Worm (Caenorhabditis elegans): ENCODE measurements around the gene F59G1.8.
"Not testable (repeated sequence)": the region's sequence is repeated elsewhere in the genome, so short reads cannot be mapped to it uniquely, and the experiment has no call there.

F59G1.8 gene

DNA sequence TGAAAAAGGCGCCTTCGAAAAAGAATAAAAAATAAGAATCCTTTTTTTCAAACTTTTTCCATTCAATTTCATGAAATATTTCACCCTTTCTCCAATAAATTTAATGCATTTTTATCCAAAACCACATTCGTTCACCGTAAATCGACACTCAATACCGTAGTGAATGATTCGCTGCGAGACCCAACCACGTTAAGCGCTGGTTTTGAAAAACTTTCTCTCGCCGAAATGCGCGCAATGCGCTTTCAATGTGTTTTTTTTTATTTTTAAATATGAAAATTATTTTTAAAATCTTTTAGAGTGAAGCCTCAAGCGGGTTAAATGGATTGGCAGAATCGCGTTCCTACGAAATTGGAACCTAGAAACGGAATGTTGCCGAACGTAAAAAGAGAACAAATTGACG lies at the start of gene F59G1.8:
Gene F59G1.8 (plus strand): TSS at position 293 of the 400 bp plus-strand sequence.
- TF ChIP-seq unc-62 (GFP tag; optimal IDR thresholded peaks at IDR 0.05), result no peak

DNA sequence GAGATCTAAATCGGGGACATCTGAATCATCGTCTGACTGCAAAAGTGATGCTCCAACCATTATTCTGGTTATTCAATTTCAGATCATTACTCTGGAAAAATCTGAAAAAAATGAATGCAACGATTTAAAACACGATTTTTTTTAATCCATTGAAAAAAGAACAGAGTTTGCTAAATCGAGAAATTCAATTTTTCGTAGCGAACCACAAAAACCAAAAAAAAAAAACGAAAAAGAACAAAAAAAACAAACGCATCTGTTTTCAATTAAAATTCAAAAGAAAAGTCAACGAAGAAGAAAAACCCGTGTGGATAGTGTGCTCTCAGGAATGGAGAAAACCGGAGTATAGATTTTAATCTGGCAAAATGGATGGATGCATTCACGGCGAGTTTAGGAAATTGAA lies 48.0 kb upstream of the F59G1.8 start, which contains the start of gene F55C12.4:
Gene F55C12.4 (minus strand): TSS at position 101 of the 400 bp plus-strand sequence.
- no peak for TF ChIP-seq unc-62 (GFP tag; optimal IDR thresholded peaks at IDR 0.05)

DNA sequence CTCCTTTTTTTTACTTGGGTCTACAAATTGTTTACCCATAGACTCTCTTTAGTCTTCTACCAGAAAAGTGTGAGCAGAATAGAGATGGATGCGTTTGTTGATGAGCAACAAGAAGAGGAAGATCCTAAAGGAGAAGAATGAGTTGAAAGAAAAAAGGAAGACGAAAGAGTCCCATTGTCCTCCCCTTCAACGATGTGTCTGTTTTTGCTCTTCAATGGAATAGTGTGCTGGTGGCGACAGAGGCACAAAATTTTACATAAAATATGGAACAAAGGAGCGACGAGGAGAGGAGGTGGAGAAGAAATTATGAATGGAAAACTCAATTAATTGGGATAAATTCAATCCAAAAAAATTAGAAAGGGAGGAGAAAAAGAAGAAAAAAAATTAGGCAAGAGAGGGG lies 45.7 kb upstream of the F59G1.8 start:
- TF ChIP-seq unc-62 (GFP tag; optimal IDR thresholded peaks at IDR 0.05), result no peak

DNA sequence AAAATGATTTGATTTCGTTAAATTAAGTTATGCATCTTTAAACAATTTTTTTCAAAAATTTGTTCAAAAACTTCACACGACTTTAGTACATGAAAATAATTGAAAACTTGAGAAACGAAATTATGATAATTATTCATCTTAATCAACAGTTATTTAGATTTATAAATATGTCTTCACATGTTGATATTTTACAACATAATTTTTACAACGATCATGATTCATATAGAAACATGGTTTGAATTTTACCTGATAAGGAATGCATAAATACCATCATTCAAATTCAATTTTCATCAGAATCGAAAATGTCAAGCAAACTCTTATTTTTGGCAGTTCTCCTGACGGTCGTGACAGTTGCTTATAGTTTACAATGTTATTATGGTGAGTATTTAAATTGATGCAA lies 42.5 kb upstream of the F59G1.8 start, which contains the start of gene tag-234:
Gene tag-234 (plus strand): TSS at position 301 of the 400 bp plus-strand sequence.
- TF ChIP-seq unc-62 (GFP tag; optimal IDR thresholded peaks at IDR 0.05), result no peak

DNA sequence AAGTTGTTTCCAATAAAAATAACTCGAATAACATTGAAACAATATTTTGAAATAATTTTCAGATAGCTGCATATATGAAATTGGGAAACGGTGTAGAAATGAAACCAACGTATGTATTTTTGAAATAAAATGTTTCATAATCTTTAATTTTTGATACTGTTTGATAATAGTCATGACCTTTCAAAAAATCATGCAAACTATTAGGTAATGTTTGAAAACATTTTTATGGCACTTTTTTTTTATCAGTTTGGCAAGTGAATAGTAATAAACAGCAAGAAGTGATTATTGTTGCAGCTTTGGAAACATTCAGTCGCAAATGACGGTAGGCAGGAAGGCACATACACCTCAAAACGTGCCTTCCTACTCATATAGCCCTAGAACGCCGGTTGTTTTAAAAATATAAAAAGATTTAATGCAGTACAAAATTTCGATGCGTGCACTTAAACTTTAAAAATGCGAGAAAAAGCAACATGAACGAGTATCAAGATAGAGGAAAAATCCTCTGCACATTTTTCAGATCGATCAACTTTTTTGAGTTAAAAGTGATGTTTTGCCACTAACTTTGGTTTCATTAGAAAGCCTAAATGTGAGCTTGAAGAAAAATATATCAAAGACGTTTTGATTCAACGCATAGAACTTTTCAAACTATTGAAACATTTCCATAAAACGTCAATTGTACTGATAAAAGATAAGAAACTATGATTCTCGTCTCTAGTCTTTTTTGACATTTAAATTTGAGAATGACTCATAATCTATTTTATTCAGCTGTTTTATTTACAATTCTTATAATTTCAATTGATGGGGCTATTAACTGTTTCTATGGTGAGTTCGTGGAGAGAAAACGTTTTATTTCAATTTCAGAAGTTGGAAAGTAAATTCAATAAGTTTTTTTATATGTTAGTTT lies 40.7 kb upstream of the F59G1.8 start, which contains the start of gene F55C12.19:
Gene F55C12.19 (plus strand): TSS at position 735 of the 904 bp plus-strand sequence.
- no peak for TF ChIP-seq unc-62 (GFP tag; optimal IDR thresholded peaks at IDR 0.05)

DNA sequence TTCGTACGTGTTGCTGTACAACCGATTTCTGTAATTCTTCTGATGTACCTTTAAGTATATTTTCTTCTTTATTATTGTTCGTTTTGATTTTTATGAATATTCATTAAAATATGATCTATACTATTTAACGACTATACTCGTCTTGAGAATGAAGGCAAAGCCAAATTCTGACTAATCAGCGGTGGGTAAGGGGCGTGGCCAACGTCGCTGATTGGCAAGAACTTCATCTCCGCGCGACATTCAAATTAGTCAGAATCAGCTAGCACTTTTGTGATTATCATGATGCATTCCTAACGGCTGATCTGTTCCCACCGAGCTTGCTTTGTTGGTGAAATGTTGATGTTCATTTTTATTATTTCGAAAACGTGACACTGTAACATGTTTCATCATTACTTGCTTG lies 39.4 kb upstream of the F59G1.8 start:
- no peak for TF ChIP-seq unc-62 (GFP tag; optimal IDR thresholded peaks at IDR 0.05)

DNA sequence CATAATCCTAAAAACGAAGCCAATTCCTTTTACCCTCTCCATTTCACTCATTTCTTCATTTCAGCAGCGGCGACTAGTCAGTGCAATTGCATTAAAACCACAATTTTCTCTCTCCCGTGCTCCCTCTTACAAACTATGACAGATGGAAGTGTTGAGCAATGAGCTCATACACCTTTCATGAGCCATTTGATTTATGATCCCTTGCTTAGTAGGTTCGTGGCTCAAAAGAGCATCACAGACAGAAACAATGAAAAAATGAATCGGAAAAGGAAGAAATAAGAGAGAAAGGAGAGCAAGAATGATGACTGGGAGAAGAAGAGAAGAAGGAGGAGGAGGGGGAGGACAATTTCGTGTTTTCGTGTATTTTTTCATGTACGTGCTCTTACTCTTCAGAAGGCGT lies 34.9 kb upstream of the F59G1.8 start:
- no peak for TF ChIP-seq unc-62 (GFP tag; optimal IDR thresholded peaks at IDR 0.05)

DNA sequence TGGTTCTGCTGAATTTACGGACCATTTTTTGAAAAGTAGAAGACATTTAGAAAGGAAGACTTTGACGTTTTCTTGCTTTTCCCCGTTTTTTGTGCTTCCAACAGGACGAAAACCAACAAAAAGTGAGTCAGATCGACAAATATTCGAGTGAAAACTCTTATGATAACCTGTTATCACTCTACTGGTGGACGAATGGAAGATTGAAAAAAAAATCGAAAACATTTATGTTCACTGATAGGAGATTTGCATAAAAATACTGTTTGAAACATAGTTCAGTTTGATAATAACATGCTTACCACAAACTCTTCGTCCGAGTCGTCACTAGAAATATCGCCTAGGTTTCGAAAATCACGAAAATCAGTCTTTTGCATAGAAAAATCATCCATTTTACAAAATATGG lies 34.0 kb upstream of the F59G1.8 start:
- TF ChIP-seq unc-62 (GFP tag; optimal IDR thresholded peaks at IDR 0.05), result no peak

DNA sequence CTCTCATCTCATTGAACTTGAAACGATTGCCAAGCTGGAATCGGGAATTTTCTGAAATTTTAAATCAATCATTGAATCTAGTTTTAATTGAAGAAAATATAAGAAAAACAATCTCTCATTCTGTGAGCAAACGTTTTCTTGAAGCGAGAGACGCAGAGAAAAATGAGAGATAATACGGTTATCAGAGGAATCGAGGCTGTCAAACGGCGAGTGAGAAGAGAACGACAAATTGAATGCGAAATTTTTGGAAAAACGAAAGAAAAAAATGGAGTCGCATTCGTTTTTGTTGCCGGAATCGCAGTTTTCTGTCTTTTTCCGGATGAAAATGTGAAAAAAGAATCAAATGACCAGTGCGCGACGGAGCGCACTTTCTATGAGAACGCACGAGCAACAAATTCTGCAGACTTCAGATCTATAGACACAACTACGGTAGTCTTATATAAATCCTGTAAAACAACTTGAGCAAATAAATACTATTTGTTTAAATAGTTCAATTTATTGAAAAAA lies 32.7 kb upstream of the F59G1.8 start, which contains the start of gene tex-2:
Gene tex-2 (minus strand): TSS at position 51 of the 507 bp plus-strand sequence.
- no peak for TF ChIP-seq unc-62 (GFP tag; optimal IDR thresholded peaks at IDR 0.05)

DNA sequence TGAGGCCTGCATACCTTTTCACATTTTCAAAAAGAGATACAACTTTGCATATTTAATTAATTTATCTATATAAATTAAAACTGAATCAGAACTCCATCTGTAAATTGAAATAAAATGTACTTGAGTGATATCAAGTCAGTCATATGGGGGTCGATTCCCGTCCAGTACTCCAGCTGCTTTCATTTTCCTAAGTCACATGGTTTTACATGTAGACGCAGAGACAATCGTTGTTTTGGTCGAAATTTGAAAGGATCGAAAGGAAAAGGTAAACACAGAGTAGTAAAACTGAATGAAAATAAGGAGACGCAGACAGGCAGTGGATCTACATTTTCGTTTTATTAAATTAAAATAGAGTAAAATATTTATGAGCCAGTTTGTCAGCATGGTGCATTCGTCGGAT lies 32.2 kb upstream of the F59G1.8 start:
- TF ChIP-seq unc-62 (GFP tag; optimal IDR thresholded peaks at IDR 0.05), result no peak

DNA sequence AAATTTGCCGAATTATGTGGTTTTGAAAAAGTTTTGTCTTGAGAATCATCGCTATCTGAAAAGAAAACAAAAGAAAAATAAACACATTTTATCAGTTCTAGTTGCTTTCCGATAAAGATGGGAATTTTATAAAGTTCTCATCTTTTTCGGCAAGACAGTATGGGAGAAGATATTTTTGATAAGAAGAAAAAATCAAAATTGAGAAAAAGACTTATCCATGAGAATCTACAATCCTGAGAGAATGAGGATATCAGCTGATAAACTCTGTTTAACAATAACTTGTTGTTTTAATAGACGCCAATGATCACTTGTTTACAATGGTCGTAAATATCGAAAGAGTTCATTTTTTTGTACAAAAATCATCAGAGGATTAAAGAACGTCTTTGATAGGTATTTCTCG lies 30.3 kb upstream of the F59G1.8 start, which contains the start of gene F55C12.6:
Gene F55C12.6 (minus strand): TSS at position 101 of the 400 bp plus-strand sequence.
- TF ChIP-seq unc-62 (GFP tag; optimal IDR thresholded peaks at IDR 0.05), result no peak

DNA sequence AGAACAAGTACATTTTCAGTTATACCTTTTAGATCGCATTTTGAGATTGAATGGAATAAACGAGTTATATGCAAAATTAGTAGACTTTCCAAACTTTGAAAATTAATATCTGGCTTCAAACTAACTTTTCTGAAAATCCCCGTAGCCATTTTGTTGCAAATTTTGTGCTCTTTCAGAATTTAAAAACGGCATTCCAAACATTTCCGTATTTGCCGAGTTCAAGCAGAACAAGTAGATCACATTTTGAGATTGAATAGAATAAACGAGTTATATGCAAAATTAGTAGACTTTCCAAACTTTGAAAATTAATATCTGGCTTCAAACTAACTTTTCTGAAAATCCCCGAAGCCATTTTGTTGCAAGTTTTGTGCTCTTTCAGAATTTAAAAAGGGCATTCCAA lies 29.9 kb upstream of the F59G1.8 start, which contains the start of gene F55C12.2:
Gene F55C12.2 (plus strand): TSS at position 301 of the 400 bp plus-strand sequence.
- not testable (repeated sequence) for TF ChIP-seq unc-62 (GFP tag; optimal IDR thresholded peaks at IDR 0.05)

DNA sequence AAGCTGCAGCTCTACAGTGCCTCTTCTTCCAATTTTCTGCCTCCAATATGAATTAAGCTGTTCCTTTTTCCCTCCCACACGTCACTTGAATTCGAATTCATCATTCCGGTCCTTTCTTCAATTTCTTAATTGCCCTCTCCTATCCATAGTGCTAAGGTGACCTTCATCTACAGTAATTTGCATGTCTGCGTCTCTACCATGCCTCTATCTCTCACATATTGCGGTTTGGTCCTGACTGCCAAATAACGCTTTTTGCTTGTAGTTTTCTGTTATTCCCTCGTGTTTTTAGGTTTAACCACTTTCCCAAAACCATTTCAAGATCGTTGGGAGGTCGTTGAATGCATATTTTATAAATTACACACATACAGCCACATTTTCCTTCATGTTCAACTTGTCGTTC lies 25.7 kb upstream of the F59G1.8 start:
- TF ChIP-seq unc-62 (GFP tag; optimal IDR thresholded peaks at IDR 0.05), result no peak

DNA sequence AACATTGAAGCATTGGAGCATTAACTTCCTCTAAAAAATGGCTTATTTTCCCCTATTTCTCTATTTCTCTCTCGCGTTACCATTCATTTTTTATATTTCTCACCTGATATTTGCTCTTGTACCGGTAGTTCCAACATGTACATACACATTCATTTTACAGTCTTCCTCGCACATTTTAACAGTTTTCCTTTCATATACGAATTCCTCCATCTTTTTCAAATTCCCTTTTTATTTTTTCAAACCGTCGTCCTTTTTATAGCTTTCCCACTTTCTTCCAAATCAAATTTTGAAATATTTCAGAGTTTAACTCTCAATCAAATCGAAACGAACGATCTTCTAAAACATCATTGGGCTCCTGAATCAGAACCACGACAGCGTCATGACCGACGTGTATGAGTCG lies 22.1 kb upstream of the F59G1.8 start, which contains the start of gene rfip-1:
Gene rfip-1 (plus strand): TSS at position 301 of the 400 bp plus-strand sequence.
- TF ChIP-seq unc-62 (GFP tag; optimal IDR thresholded peaks at IDR 0.05), result no peak

DNA sequence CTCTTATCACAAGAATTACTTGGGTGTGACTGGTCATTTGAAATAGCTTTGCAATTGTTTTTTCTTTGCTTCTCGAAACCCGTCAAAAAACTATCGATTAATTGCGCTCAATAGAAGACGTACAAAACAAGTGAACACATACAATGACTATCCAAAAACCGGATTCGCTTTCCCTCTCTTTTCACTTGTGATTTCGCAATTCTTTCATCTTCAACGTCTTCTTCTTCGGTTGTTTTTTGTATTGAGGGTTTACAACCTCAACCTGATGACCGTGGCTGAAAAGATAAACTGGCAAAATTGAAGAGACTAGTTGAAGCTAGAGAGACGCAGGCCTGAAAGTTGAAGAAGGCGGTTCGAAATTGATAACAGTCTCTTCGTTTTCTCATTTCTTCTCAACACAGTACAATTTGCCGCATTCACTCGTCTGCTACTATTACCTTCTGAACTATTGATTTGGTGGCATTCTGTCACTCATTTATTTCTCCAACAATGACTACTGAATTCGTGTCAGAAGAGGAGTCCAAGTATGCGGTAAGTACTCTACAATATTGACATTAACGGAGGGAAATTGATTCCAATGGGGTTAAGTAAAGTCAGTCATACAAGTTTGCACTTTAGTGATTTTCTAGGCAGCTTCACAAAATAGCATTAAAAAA lies 20.3 kb upstream of the F59G1.8 start:
- no peak for TF ChIP-seq unc-62 (GFP tag; optimal IDR thresholded peaks at IDR 0.05)
